Worm (Caenorhabditis elegans) whole organism, mixed stage, embryonic: ENCODE results near the gene F55C12.6.
"Not testable (repeated sequence)": the region's sequence is repeated elsewhere in the genome, so short reads cannot be mapped to it uniquely, and the experiment has no call there.

Source experiments
- M03D4.4 ChIP-seq: sonication (generic microtip); optimal IDR thresholded peaks from 2 replicates; lab custom pipeline; 2017; ENCODE audit warnings: mild to moderate bottlenecking, missing genetic modification characterization, missing compliant biosample characterization
- bed-3 ChIP-seq: fragments of 200-800 bp; sonication (Bioruptor generic); optimal IDR thresholded peaks from 3 replicates; lab custom pipeline; 2018; ENCODE audit warnings: mild to moderate bottlenecking, missing genetic modification characterization, moderate library complexity, missing compliant biosample characterization
- blmp-1 ChIP-seq: fragments of 150-350 bp; optimal IDR thresholded peaks from 2 replicates; lab custom pipeline; 2014; ENCODE audit warnings: missing biosample characterization, missing genetic modification characterization
- ceh-43 ChIP-seq: fragments of 200-800 bp; sonication (Bioruptor generic); optimal IDR thresholded peaks from 2 replicates; lab custom pipeline; 2018; ENCODE audit warnings: mild to moderate bottlenecking, missing genetic modification characterization, moderate library complexity, missing compliant biosample characterization
- ceh-83 ChIP-seq: fragments of 200-800 bp; sonication (Bioruptor generic); optimal IDR thresholded peaks from 2 replicates; lab custom pipeline; 2018; ENCODE audit warnings: mild to moderate bottlenecking, missing genetic modification characterization, missing compliant biosample characterization
- ces-1 ChIP-seq: fragments of 150-350 bp; optimal IDR thresholded peaks from 2 replicates; lab custom pipeline; 2014; ENCODE audit warnings: missing biosample characterization, missing genetic modification reagents, missing genetic modification characterization
- cnd-1 ChIP-seq: fragments of 200-800 bp; sonication (Bioruptor generic); optimal IDR thresholded peaks from 2 replicates; lab custom pipeline; 2018; ENCODE audit warnings: mild to moderate bottlenecking, missing genetic modification characterization, missing compliant biosample characterization
- drap-1 ChIP-seq: fragments of 200-800 bp; sonication (Bioruptor generic); optimal IDR thresholded peaks from 3 replicates; lab custom pipeline; 2018; ENCODE audit warnings: mild to moderate bottlenecking, missing genetic modification characterization, missing compliant biosample characterization
- elt-3 ChIP-seq: fragments of 150-350 bp; optimal IDR thresholded peaks from 2 replicates; lab custom pipeline; 2014; ENCODE audit warnings: missing biosample characterization, missing genetic modification characterization
- flh-1 ChIP-seq: fragments of 200-800 bp; sonication (Bioruptor generic); optimal IDR thresholded peaks from 2 replicates; lab custom pipeline; 2018; ENCODE audit warnings: mild to moderate bottlenecking, missing genetic modification characterization, moderate library complexity, missing compliant biosample characterization
- ham-2 ChIP-seq: fragments of 200-800 bp; sonication (Bioruptor generic); optimal IDR thresholded peaks from 2 replicates; lab custom pipeline; 2018; ENCODE audit warnings: mild to moderate bottlenecking, missing genetic modification characterization, missing compliant biosample characterization
- lin-13 ChIP-seq: fragments of 150-350 bp; optimal IDR thresholded peaks from 2 replicates; lab custom pipeline; 2014; ENCODE audit warnings: missing biosample characterization, missing genetic modification characterization
- lsy-2 ChIP-seq: fragments of 150-350 bp; optimal IDR thresholded peaks from 2 replicates; lab custom pipeline; 2014; ENCODE audit warnings: missing biosample characterization, missing genetic modification characterization
- mab-5 ChIP-seq: fragments of 150-350 bp; optimal IDR thresholded peaks from 2 replicates; lab custom pipeline; 2014; ENCODE audit warnings: missing biosample characterization, missing genetic modification characterization
- mep-1 ChIP-seq: fragments of 150-350 bp; optimal IDR thresholded peaks from 2 replicates; lab custom pipeline; 2017; ENCODE audit warnings: missing biosample characterization, missing genetic modification reagents, missing genetic modification characterization, inconsistent platforms
- mls-2 ChIP-seq: sonication (generic microtip); optimal IDR thresholded peaks from 2 replicates; lab custom pipeline; 2016; ENCODE audit warnings: mild to moderate bottlenecking, missing genetic modification characterization, moderate library complexity, missing compliant biosample characterization
- nhr-12 ChIP-seq: fragments of 150-350 bp; optimal IDR thresholded peaks from 2 replicates; lab custom pipeline; 2014; ENCODE audit warnings: missing biosample characterization, missing genetic modification characterization
- nhr-237 ChIP-seq: fragments of 150-350 bp; optimal IDR thresholded peaks from 2 replicates; lab custom pipeline; 2014; ENCODE audit warnings: missing biosample characterization, missing genetic modification characterization
- nhr-28 ChIP-seq: fragments of 150-350 bp; optimal IDR thresholded peaks from 2 replicates; lab custom pipeline; 2014; ENCODE audit warnings: missing biosample characterization, missing genetic modification characterization
- pha-4 ChIP-seq: fragments of 150-350 bp; optimal IDR thresholded peaks from 2 replicates; lab custom pipeline; 2018; ENCODE audit warnings: missing biosample characterization, missing genetic modification reagents, missing genetic modification characterization
- snpc-4 ChIP-seq: fragments of 150-350 bp; optimal IDR thresholded peaks from 2 replicates; lab custom pipeline; 2014; ENCODE audit warnings: missing biosample characterization, missing genetic modification characterization
- sptf-1 ChIP-seq: sonication (generic microtip); optimal IDR thresholded peaks from 2 replicates; lab custom pipeline; 2017; ENCODE audit warnings: mild to moderate bottlenecking, missing genetic modification characterization, moderate library complexity, missing compliant biosample characterization
- tbx-8 ChIP-seq: fragments of 200-800 bp; sonication (Bioruptor generic); optimal IDR thresholded peaks from 2 replicates; lab custom pipeline; 2018; ENCODE audit warnings: mild to moderate bottlenecking, missing genetic modification characterization, moderate library complexity, missing compliant biosample characterization
- unc-39 ChIP-seq: fragments of 150-350 bp; optimal IDR thresholded peaks from 2 replicates; lab custom pipeline; 2014; ENCODE audit warnings: missing biosample characterization, missing genetic modification characterization
- zip-8 ChIP-seq: fragments of 150-350 bp; optimal IDR thresholded peaks from 2 replicates; lab custom pipeline; 2014; ENCODE audit warnings: missing biosample characterization, missing genetic modification characterization
- ztf-11 ChIP-seq: fragments of 150-350 bp; optimal IDR thresholded peaks from 2 replicates; lab custom pipeline; 2014; ENCODE audit warnings: missing biosample characterization, missing genetic modification characterization

Gene F55C12.6

DNA sequence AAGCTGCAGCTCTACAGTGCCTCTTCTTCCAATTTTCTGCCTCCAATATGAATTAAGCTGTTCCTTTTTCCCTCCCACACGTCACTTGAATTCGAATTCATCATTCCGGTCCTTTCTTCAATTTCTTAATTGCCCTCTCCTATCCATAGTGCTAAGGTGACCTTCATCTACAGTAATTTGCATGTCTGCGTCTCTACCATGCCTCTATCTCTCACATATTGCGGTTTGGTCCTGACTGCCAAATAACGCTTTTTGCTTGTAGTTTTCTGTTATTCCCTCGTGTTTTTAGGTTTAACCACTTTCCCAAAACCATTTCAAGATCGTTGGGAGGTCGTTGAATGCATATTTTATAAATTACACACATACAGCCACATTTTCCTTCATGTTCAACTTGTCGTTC, 4.7 kb upstream of the F55C12.6 start:
- TF ChIP-seq blmp-1 (tag; lab: Kevin White, UChicago) (no peak), lin-13 (no peak), pha-4 (no peak), mls-2 (peak; percentile 23), bed-3 (GFP tag; lab: Kevin White, UChicago) (no peak), nhr-12 (tag; lab: Kevin White, UChicago) (no peak), tbx-8 (GFP tag; lab: Kevin White, UChicago) (no peak)

DNA sequence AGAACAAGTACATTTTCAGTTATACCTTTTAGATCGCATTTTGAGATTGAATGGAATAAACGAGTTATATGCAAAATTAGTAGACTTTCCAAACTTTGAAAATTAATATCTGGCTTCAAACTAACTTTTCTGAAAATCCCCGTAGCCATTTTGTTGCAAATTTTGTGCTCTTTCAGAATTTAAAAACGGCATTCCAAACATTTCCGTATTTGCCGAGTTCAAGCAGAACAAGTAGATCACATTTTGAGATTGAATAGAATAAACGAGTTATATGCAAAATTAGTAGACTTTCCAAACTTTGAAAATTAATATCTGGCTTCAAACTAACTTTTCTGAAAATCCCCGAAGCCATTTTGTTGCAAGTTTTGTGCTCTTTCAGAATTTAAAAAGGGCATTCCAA, 558 bp upstream of the F55C12.6 start, which contains the start of gene F55C12.2:
Gene F55C12.2, plus strand, starts transcription at position 301 of the 400 bp plus-strand sequence.
- not testable (repeated sequence) for TF ChIP-seq mab-5 (tag; lab: Kevin White, UChicago); ham-2 (GFP tag; lab: Kevin White, UChicago); M03D4.4 (tag; lab: Kevin White, UChicago)

DNA sequence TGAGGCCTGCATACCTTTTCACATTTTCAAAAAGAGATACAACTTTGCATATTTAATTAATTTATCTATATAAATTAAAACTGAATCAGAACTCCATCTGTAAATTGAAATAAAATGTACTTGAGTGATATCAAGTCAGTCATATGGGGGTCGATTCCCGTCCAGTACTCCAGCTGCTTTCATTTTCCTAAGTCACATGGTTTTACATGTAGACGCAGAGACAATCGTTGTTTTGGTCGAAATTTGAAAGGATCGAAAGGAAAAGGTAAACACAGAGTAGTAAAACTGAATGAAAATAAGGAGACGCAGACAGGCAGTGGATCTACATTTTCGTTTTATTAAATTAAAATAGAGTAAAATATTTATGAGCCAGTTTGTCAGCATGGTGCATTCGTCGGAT, 1.8 kb downstream of the F55C12.6 start:
- TF ChIP-seq unc-39 (tag; lab: Kevin White, UChicago), result no peak
- TF ChIP-seq lsy-2, result no peak
- TF ChIP-seq drap-1 (GFP tag; lab: Kevin White, UChicago), result no peak
- no peak for TF ChIP-seq snpc-4 (tag; lab: Kevin White, UChicago)
- TF ChIP-seq blmp-1 (tag; lab: Kevin White, UChicago), result no peak
- no peak for TF ChIP-seq zip-8 (tag; lab: Kevin White, UChicago)
- no peak for TF ChIP-seq ces-1

DNA sequence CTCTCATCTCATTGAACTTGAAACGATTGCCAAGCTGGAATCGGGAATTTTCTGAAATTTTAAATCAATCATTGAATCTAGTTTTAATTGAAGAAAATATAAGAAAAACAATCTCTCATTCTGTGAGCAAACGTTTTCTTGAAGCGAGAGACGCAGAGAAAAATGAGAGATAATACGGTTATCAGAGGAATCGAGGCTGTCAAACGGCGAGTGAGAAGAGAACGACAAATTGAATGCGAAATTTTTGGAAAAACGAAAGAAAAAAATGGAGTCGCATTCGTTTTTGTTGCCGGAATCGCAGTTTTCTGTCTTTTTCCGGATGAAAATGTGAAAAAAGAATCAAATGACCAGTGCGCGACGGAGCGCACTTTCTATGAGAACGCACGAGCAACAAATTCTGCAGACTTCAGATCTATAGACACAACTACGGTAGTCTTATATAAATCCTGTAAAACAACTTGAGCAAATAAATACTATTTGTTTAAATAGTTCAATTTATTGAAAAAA, 2.3 kb downstream of the F55C12.6 start, which contains the start of gene tex-2:
Gene tex-2, minus strand, starts transcription at position 51 of the 507 bp plus-strand sequence.
- TF ChIP-seq lin-13 (peak; percentile 54), flh-1 (GFP tag; lab: Kevin White, UChicago) (no peak), ces-1 (peak; percentile 89), ceh-83 (GFP tag; lab: Kevin White, UChicago) (no peak), lsy-2 (peak; percentile 30), mep-1 (tag; lab: Kevin White, UChicago) (peak; percentile 86)

DNA sequence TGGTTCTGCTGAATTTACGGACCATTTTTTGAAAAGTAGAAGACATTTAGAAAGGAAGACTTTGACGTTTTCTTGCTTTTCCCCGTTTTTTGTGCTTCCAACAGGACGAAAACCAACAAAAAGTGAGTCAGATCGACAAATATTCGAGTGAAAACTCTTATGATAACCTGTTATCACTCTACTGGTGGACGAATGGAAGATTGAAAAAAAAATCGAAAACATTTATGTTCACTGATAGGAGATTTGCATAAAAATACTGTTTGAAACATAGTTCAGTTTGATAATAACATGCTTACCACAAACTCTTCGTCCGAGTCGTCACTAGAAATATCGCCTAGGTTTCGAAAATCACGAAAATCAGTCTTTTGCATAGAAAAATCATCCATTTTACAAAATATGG, 3.5 kb downstream of the F55C12.6 start:
- TF ChIP-seq nhr-237 (tag; lab: Kevin White, UChicago) (no peak), cnd-1 (tag; lab: Kevin White, UChicago) (no peak), zip-8 (tag; lab: Kevin White, UChicago) (no peak), nhr-28 (tag; lab: Kevin White, UChicago) (no peak), elt-3 (no peak), ces-1 (no peak), lsy-2 (no peak), pha-4 (no peak)
- TF ChIP-seq, all 35 proteins: peak for 0

DNA sequence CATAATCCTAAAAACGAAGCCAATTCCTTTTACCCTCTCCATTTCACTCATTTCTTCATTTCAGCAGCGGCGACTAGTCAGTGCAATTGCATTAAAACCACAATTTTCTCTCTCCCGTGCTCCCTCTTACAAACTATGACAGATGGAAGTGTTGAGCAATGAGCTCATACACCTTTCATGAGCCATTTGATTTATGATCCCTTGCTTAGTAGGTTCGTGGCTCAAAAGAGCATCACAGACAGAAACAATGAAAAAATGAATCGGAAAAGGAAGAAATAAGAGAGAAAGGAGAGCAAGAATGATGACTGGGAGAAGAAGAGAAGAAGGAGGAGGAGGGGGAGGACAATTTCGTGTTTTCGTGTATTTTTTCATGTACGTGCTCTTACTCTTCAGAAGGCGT, 4.4 kb downstream of the F55C12.6 start:
- TF ChIP-seq ztf-11 (tag; lab: Kevin White, UChicago), result no peak
- peak; percentile 36 for TF ChIP-seq ces-1

DNA sequence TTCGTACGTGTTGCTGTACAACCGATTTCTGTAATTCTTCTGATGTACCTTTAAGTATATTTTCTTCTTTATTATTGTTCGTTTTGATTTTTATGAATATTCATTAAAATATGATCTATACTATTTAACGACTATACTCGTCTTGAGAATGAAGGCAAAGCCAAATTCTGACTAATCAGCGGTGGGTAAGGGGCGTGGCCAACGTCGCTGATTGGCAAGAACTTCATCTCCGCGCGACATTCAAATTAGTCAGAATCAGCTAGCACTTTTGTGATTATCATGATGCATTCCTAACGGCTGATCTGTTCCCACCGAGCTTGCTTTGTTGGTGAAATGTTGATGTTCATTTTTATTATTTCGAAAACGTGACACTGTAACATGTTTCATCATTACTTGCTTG, 9.0 kb downstream of the F55C12.6 start:
- TF ChIP-seq ceh-43 (GFP tag; lab: Kevin White, UChicago), result no peak
- no peak for TF ChIP-seq sptf-1 (tag; lab: Kevin White, UChicago)
- TF ChIP-seq elt-3, result no peak
